Worm (Caenorhabditis elegans): ENCODE results near the gene knl-3.

- TF ChIP-seq ama-1 (optimal IDR thresholded peaks at IDR 0.05) (no peak), pqm-1 (tag; optimal IDR thresholded peaks at IDR 0.05) (no peak), egl-27 (tag; optimal IDR thresholded peaks at IDR 0.05) (no peak), elt-3 (tag; optimal IDR thresholded peaks at IDR 0.05) (no peak), nhr-11 (tag; optimal IDR thresholded peaks at IDR 0.05) (no peak), nhr-28 (tag; optimal IDR thresholded peaks at IDR 0.05) (no peak), elt-2 (tag; optimal IDR thresholded peaks at IDR 0.05) (peak; percentile 14), snpc-4 (tag; optimal IDR thresholded peaks at IDR 0.05) (no peak), zag-1 (tag; optimal IDR thresholded peaks at IDR 0.05) (no peak)
Observed at ce11 chrV:1821287-1821686, 47.7 kb upstream of the knl-3 start, which contains the start of the genes gly-7 and mrpl-39.

Measured in whole organism, L3 larva.